Worm (Caenorhabditis elegans): ENCODE data around the gene btb-22.

ce11 chrII:3318839-3319238 lies 19.3 kb downstream of the btb-22 start:
- no peak for TF ChIP-seq ets-4 (tag; optimal IDR thresholded peaks at IDR 0.05)
- no peak for TF ChIP-seq dve-1 (tag; optimal IDR thresholded peaks at IDR 0.05)
- no peak for TF ChIP-seq hlh-30 (tag; optimal IDR thresholded peaks at IDR 0.05; ENCODE audit: insufficient read depth)
- no peak for TF ChIP-seq rnt-1 (tag; optimal IDR thresholded peaks at IDR 0.05)
- no peak for TF ChIP-seq ceh-2 (tag; optimal IDR thresholded peaks at IDR 0.05)
- peak; percentile 76 for TF ChIP-seq elt-2 (tag; optimal IDR thresholded peaks at IDR 0.05)
- no peak for TF ChIP-seq F13H6.1 (tag; optimal IDR thresholded peaks at IDR 0.05)
- TF ChIP-seq pqm-1 (tag; optimal IDR thresholded peaks at IDR 0.05), result no peak
- no peak for TF ChIP-seq unc-42 (tag; optimal IDR thresholded peaks at IDR 0.05)
- TF ChIP-seq tbx-7 (tag; optimal IDR thresholded peaks at IDR 0.05), result no peak
- TF ChIP-seq ahr-1 (tag; optimal IDR thresholded peaks at IDR 0.05), result no peak
- no peak for TF ChIP-seq nfya-1 (tag; optimal IDR thresholded peaks at IDR 0.05)

Measured in whole organism, late embryonic.